Fruit fly (Drosophila melanogaster) whole organism, larva: ENCODE data around the gene SpdS.

Experiments used
- noc ChIP-seq: fragments of 200-800 bp; sonication (Bioruptor generic); optimal IDR thresholded peaks from 3 replicates; lab custom pipeline; 2019; ENCODE audit warnings: missing biosample characterization, mild to moderate bottlenecking, missing genetic modification characterization, moderate library complexity

Gene SpdS

DNA sequence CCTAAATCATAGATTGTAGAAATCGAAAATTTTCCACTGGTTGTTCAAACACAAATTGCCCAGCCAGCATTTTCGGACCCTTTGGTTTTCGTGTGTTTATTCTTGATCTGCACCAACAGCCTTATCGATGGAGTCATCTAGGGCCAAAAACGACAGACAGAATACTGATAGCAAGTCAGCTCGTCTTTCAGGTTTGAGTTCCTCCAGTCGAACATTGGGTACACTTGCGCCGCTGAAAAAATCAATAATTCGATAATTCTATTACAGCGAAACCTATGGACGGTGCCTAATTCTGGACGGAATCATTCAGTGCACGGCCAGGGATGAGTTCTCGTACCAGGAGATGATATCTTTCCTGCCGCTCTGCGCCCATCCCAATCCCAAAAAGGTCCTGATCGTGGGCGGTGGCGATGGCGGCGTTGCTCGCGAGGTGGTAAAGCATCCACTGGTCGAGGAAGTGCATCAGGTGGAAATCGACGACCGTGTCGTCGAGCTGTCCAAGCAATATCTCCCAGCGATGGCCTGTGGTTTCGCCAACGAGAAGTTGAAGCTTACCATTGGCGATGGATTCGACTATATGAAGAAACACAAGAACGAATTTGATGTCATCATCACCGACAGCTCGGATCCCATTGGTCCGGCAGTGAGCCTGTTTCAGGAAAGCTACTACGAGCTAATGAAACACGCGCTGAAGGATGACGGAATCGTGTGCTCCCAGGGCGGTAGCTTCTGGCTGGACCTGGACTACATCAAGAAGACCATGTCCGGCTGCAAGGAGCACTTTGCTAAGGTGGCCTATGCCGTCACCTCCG, 875 bp downstream of the SpdS start:
- TF ChIP-seq noc (tag; lab: Kevin White, UChicago): no peak

DNA sequence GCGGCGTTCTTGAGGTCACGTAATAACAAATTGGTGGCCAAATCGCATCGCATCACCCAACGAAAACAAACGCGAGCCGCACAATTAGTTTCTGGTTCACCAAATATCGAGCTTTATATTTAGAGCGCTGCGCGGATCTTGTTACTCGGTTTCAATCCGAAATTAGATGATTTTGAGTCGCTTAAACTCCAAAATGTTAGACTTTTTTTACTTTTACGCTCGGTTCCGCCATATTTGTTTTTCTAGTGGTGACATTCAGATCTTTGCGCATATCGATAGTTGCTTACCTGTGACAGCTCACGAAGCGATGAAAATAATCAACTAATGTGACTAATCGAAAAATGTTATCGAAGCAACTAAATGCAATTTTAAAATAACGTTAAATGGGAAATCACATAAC, 5.9 kb downstream of the SpdS start, which contains the start of gene Scm:
Gene Scm (minus strand): TSS at position 251 of the 400 bp plus-strand sequence.
- TF ChIP-seq noc (tag; lab: Kevin White, UChicago): no peak

- no peak for TF ChIP-seq noc (tag; lab: Kevin White, UChicago)
These were observed 6.4 kb downstream of the SpdS start, which contains the start of gene Dh44 for dm6 chr3R:9637882-9638281. Dh44 (plus strand) TSS chr3R:9638182.

- no peak for TF ChIP-seq noc (tag; lab: Kevin White, UChicago)
These were observed 8.9 kb downstream of the SpdS start for dm6 chr3R:9640313-9640712.

DNA sequence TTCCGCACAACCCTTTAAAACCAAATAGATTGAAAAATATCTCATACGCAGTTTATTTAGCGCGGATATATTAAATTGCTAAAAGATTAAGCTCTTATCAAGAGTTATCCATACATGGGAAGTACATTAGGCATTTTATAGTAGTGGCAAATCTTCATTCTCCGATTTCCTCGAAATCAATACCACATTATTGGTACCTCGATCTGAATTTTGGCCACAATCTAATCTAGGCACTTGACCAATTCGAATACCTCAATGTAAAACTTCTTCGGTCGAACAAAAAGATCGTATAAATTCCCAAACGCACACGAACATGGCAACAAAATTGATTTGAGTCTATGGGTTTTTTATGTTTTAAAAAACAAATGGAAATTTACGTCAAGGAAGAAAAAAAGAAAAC, 12.5 kb downstream of the SpdS start:
- TF ChIP-seq noc (tag; lab: Kevin White, UChicago): no peak

DNA sequence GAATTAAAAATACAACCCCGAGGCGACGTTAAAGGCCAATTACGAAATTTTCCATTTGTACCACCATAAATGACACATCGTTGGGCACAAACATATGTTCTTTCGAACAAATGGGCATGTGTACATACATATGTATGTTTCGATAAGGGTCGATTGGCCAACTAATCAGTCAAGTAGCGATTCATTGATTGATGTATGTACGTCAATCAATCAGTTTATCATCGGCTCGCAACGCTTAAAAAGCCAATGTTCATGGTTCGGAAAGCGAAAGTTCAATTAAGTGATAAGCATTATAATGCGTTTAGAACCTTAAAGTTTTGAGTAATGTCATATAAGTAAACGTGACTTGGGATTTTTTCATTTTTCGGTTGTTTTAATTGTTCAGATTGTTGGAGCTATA, 13.2 kb downstream of the SpdS start:
- TF ChIP-seq noc (tag; lab: Kevin White, UChicago): no peak

dm6 chr3R:9646104-9646707, 14.8 kb downstream of the SpdS start, which contains the start of gene Fst:
Fst (minus strand) TSS chr3R:9646154.
- peak; percentile 68 for TF ChIP-seq noc (tag; lab: Kevin White, UChicago)

- TF ChIP-seq noc (tag; lab: Kevin White, UChicago): no peak
These were observed 34.0 kb downstream of the SpdS start for dm6 chr3R:9665405-9665804.

- no peak for TF ChIP-seq noc (tag; lab: Kevin White, UChicago)
These were observed 41.8 kb downstream of the SpdS start for dm6 chr3R:9673207-9673606.

DNA sequence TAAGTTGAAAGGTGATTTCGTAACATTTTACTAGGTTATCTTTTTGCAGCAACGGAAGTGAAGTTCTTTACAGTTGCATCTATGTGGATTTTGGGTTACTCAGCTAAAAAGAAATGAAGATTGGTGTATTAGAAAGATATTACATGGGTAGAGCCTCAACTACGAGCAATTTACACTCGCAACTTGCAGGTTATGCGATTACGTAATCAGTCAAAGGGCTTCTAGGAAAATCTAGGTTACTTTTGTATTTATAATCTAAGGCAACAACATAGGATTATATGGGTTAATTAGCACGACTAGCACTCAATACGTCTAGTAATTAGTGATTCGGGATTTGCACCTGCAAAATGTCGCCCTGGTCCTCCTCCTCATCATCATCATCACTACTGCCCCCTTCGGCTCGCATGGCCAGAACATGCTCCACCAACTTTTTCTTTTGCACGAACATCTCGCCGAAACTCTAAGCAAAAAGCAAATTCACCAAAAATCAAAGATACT, 42.8 kb downstream of the SpdS start, which contains the start of gene Dhc1:
Gene Dhc1 (minus strand): TSS at position 448 of the 498 bp plus-strand sequence.
- no peak for TF ChIP-seq noc (tag; lab: Kevin White, UChicago)

DNA sequence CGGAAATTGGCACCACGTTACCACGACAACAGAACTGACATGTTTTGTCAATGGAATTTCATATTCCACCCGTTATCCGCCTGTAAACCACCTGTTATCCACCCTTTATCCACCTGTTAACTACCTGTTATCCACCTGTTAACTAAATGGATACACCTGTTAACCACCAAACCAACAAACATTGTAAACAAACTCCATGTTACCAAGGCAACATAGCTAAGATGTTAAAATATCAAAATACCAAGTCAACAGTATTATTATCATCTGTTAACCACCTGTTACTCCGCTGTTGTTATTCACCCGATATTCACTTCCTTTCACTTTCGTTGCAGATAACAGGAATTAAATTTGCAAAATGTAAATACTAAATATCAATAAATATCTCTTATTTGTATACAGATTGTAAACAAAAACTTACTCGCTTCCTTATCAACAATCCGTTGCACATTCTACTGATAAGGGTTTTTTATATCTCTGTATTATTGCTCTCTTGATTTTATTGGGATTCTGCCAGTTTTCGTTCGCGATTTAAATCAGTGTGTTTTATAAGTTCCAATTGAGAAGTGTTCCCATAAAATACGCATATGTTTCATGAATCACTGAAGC, 43.6 kb downstream of the SpdS start, which contains the start of gene Nepl12:
Gene Nepl12 (plus strand): TSS at position 556 of the 606 bp plus-strand sequence.
- TF ChIP-seq noc (tag; lab: Kevin White, UChicago): no peak

- TF ChIP-seq noc (tag; lab: Kevin White, UChicago): no peak
These were observed 46.4 kb downstream of the SpdS start, which contains the start of gene p23 for dm6 chr3R:9677734-9678341. p23 (plus strand) TSS chr3R:9677927.

dm6 chr3R:9679746-9680145, 48.3 kb downstream of the SpdS start, which contains the start of gene nmdyn-D7:
nmdyn-D7 (plus strand) TSS chr3R:9679939.
- no peak for TF ChIP-seq noc (tag; lab: Kevin White, UChicago)
